Fruit fly (Drosophila melanogaster) whole organism, embryonic: ENCODE results near the gene Frq2.

Experiments used
- CG10979 ChIP-seq: fragments of 200-800 bp; sonication (Bioruptor generic); optimal IDR thresholded peaks from 2 replicates; lab custom pipeline; 2018; ENCODE audit warnings: missing biosample characterization, mild to moderate bottlenecking, missing genetic modification characterization, moderate library complexity
- CG11247 ChIP-seq: fragments of 200-800 bp; sonication (Bioruptor generic); IDR thresholded peaks from 2 replicates; pipeline ENCODE4 v1.3.6; 2022; ENCODE audit warnings: missing biosample characterization, missing genetic modification characterization
- CG12155 ChIP-seq: fragments of 200-800 bp; sonication (Bioruptor generic); optimal IDR thresholded peaks from 3 replicates; lab custom pipeline; 2016; ENCODE audit warnings: missing biosample characterization, missing genetic modification characterization
- CG13775 ChIP-seq: fragments of 200-800 bp; sonication (Bioruptor generic); optimal IDR thresholded peaks from 3 replicates; lab custom pipeline; 2017; ENCODE audit warnings: missing biosample characterization, mild to moderate bottlenecking, missing genetic modification characterization
- CG15514 ChIP-seq: fragments of 200-800 bp; sonication (Bioruptor generic); optimal IDR thresholded peaks from 3 replicates; lab custom pipeline; 2017; ENCODE audit warnings: missing biosample characterization, missing genetic modification characterization, mild to moderate bottlenecking, moderate library complexity, missing genetic modification reagents
- CG15601 ChIP-seq: fragments of 200-800 bp; sonication (Bioruptor generic); optimal IDR thresholded peaks from 3 replicates; lab custom pipeline; 2019; ENCODE audit warnings: missing biosample characterization, mild to moderate bottlenecking, missing genetic modification characterization, moderate library complexity
- CG18599 ChIP-seq: fragments of 200-800 bp; sonication (Bioruptor generic); optimal IDR thresholded peaks from 3 replicates; lab custom pipeline; 2017; ENCODE audit warnings: missing biosample characterization, missing genetic modification characterization, mild to moderate bottlenecking, moderate library complexity, missing genetic modification reagents
- CG2199 ChIP-seq: fragments of 200-800 bp; sonication (Bioruptor generic); IDR thresholded peaks from 3 replicates; pipeline ENCODE4 v1.3.6; 2022; ENCODE audit warnings: missing biosample characterization, missing genetic modification characterization
- CG31365 ChIP-seq: fragments of 200-800 bp; sonication (Bioruptor generic); optimal IDR thresholded peaks from 2 replicates; lab custom pipeline; 2018; ENCODE audit warnings: missing biosample characterization, mild to moderate bottlenecking, missing genetic modification characterization
- CG31441 ChIP-seq: fragments of 200-800 bp; sonication (Bioruptor generic); IDR thresholded peaks from 2 replicates; pipeline ENCODE4 v1.3.6; 2022; ENCODE audit warnings: missing biosample characterization, missing genetic modification characterization
- CG32772 ChIP-seq: fragments of 200-800 bp; sonication (Bioruptor generic); IDR thresholded peaks from 2 replicates; pipeline ENCODE4 v1.3.6; 2022; ENCODE audit warnings: missing biosample characterization, missing genetic modification characterization
- CG5245 ChIP-seq: fragments of 200-800 bp; sonication (Bioruptor generic); optimal IDR thresholded peaks from 3 replicates; lab custom pipeline; 2016; ENCODE audit warnings: missing biosample characterization, missing genetic modification characterization
- CG5953 ChIP-seq: fragments of 200-800 bp; sonication (Bioruptor generic); IDR thresholded peaks from 2 replicates; pipeline ENCODE4 v1.3.6; 2022; ENCODE audit warnings: missing biosample characterization, missing genetic modification characterization
- CG6654 ChIP-seq: fragments of 200-800 bp; sonication (Bioruptor generic); optimal IDR thresholded peaks from 2 replicates; lab custom pipeline; 2017; ENCODE audit warnings: missing biosample characterization, mild to moderate bottlenecking, missing genetic modification characterization
- CG7357 ChIP-seq: fragments of 200-800 bp; sonication (Bioruptor generic); IDR thresholded peaks from 3 replicates; pipeline ENCODE4 v1.3.6; 2022; ENCODE audit warnings: missing biosample characterization, missing genetic modification characterization
- CG9437 ChIP-seq: fragments of 200-800 bp; sonication (Bioruptor generic); optimal IDR thresholded peaks from 2 replicates; lab custom pipeline; 2018; ENCODE audit warnings: missing biosample characterization, mild to moderate bottlenecking, missing genetic modification characterization
- CG9797 ChIP-seq: fragments of 200-800 bp; sonication (Bioruptor generic); optimal IDR thresholded peaks from 3 replicates; lab custom pipeline; 2018; ENCODE audit warnings: missing biosample characterization, mild to moderate bottlenecking, missing genetic modification characterization
- CG9817 ChIP-seq: fragments of 200-800 bp; sonication (Bioruptor generic); optimal IDR thresholded peaks from 2 replicates; lab custom pipeline; 2018; ENCODE audit warnings: missing biosample characterization, mild to moderate bottlenecking, missing genetic modification characterization, moderate library complexity
- Dad ChIP-seq: fragments of 200-800 bp; sonication (Bioruptor generic); optimal IDR thresholded peaks from 3 replicates; lab custom pipeline; 2016; ENCODE audit warnings: missing biosample characterization, missing genetic modification characterization
- Ets65A ChIP-seq: fragments of 200-800 bp; sonication (Bioruptor generic); peaks from one replicate; lab custom pipeline; 2016; ENCODE audit warnings: missing biosample characterization, missing genetic modification characterization
- Fer1 ChIP-seq: fragments of 200-800 bp; sonication (Bioruptor generic); optimal IDR thresholded peaks from 2 replicates; lab custom pipeline; 2017; ENCODE audit warnings: missing biosample characterization, mild to moderate bottlenecking, missing genetic modification characterization
- Hr78 ChIP-seq, 2 experiments: fragments of 200-800 bp in 1 of 2; fragments of >200 bp in 1 of 2; sonication (Bioruptor generic) in 1 of 2; optimal IDR thresholded peaks; 2 replicates each; lab custom pipeline; 2017 to 2019; ENCODE audit warnings: missing biosample characterization in 2 of 2, missing genetic modification characterization in 2 of 2, mild to moderate bottlenecking in 1 of 2, moderate library complexity in 1 of 2
- NFAT ChIP-seq: fragments of 200-800 bp; sonication (Bioruptor generic); IDR thresholded peaks from 2 replicates; pipeline ENCODE4 v1.3.6; 2022; ENCODE audit warnings: missing biosample characterization, missing genetic modification characterization
- Nf-YB ChIP-seq: fragments of 200-800 bp; sonication (Bioruptor generic); optimal IDR thresholded peaks from 3 replicates; lab custom pipeline; 2019; ENCODE audit warnings: missing biosample characterization, mild to moderate bottlenecking, missing genetic modification characterization, moderate library complexity
- Opbp ChIP-seq: fragments of 200-800 bp; sonication (Bioruptor generic); IDR thresholded peaks from 3 replicates; pipeline ENCODE4 v1.3.6; 2022; ENCODE audit warnings: missing biosample characterization, missing genetic modification characterization; ENCODE audit not compliant: partially characterized antibody
- az2 ChIP-seq: fragments of 200-800 bp; sonication (Bioruptor generic); optimal IDR thresholded peaks from 3 replicates; lab custom pipeline; 2016; ENCODE audit warnings: missing biosample characterization, missing genetic modification characterization
- cg ChIP-seq: fragments of 200-800 bp; sonication (Bioruptor generic); optimal IDR thresholded peaks from 3 replicates; lab custom pipeline; 2019; ENCODE audit warnings: missing biosample characterization, mild to moderate bottlenecking, missing genetic modification characterization, moderate library complexity
- gfzf ChIP-seq: fragments of 200-800 bp; sonication (Bioruptor generic); optimal IDR thresholded peaks from 2 replicates; lab custom pipeline; 2016; ENCODE audit warnings: missing biosample characterization, mild to moderate bottlenecking, missing genetic modification characterization, moderate library complexity
- jing ChIP-seq: fragments of 200-800 bp; sonication (Bioruptor generic); optimal IDR thresholded peaks from 2 replicates; lab custom pipeline; 2018; ENCODE audit warnings: missing biosample characterization, mild to moderate bottlenecking, missing genetic modification characterization
- knrl ChIP-seq: fragments of 200-800 bp; sonication (Bioruptor generic); IDR thresholded peaks from 3 replicates; pipeline ENCODE4 v1.3.6; 2022; ENCODE audit warnings: missing biosample characterization, missing genetic modification characterization; ENCODE audit not compliant: partially characterized antibody
- lab ChIP-seq: fragments of 200-800 bp; sonication (Bioruptor generic); optimal IDR thresholded peaks from 3 replicates; lab custom pipeline; 2017; ENCODE audit warnings: missing biosample characterization, missing genetic modification characterization, mild to moderate bottlenecking, moderate library complexity, missing genetic modification reagents
- oc ChIP-seq: fragments of 200-800 bp; sonication (Bioruptor generic); optimal IDR thresholded peaks from 2 replicates; lab custom pipeline; 2018; ENCODE audit warnings: missing biosample characterization, mild to moderate bottlenecking, missing genetic modification characterization, moderate library complexity
- odd ChIP-seq: fragments of 200-800 bp; sonication (Bioruptor generic); optimal IDR thresholded peaks from 2 replicates; lab custom pipeline; 2017; ENCODE audit warnings: missing biosample characterization, mild to moderate bottlenecking, missing genetic modification characterization
- otp ChIP-seq: fragments of 200-800 bp; sonication (Bioruptor generic); IDR thresholded peaks from 3 replicates; pipeline ENCODE4, ENCODE4 v1.3.6; 2022; ENCODE audit warnings: missing biosample characterization, missing genetic modification characterization
- p53 ChIP-seq: fragments of 200-800 bp; sonication (Bioruptor generic); optimal IDR thresholded peaks from 2 replicates; lab custom pipeline; 2016; ENCODE audit warnings: missing biosample characterization, missing genetic modification characterization
- slbo ChIP-seq: fragments of 200-800 bp; sonication (Bioruptor generic); IDR thresholded peaks from 2 replicates; pipeline ENCODE4 v1.3.6; 2022; ENCODE audit warnings: missing biosample characterization, missing genetic modification characterization
- trem ChIP-seq: fragments of 200-800 bp; optimal IDR thresholded peaks from 3 replicates; lab custom pipeline; 2019; ENCODE audit warnings: missing biosample characterization, mild to moderate bottlenecking, missing genetic modification characterization, moderate library complexity
- tup ChIP-seq: fragments of 200-800 bp; sonication (Bioruptor generic); optimal IDR thresholded peaks from 2 replicates; lab custom pipeline; 2016; ENCODE audit warnings: missing biosample characterization, mild to moderate bottlenecking, missing genetic modification characterization, moderate library complexity
- twi ChIP-seq: fragments of 200-800 bp; optimal IDR thresholded peaks from 2 replicates; lab custom pipeline; 2019; ENCODE audit warnings: missing biosample characterization, mild to moderate bottlenecking, missing genetic modification characterization, moderate library complexity
- z ChIP-seq: fragments of 200-800 bp; sonication (Bioruptor generic); IDR thresholded peaks from 3 replicates; pipeline ENCODE4 v1.3.6; 2022; ENCODE audit warnings: missing biosample characterization, missing genetic modification characterization
- zfh2 ChIP-seq: fragments of 200-800 bp; sonication (Bioruptor generic); optimal IDR thresholded peaks from 2 replicates; lab custom pipeline; 2016; ENCODE audit warnings: missing biosample characterization, missing genetic modification characterization

Frq2 gene

DNA sequence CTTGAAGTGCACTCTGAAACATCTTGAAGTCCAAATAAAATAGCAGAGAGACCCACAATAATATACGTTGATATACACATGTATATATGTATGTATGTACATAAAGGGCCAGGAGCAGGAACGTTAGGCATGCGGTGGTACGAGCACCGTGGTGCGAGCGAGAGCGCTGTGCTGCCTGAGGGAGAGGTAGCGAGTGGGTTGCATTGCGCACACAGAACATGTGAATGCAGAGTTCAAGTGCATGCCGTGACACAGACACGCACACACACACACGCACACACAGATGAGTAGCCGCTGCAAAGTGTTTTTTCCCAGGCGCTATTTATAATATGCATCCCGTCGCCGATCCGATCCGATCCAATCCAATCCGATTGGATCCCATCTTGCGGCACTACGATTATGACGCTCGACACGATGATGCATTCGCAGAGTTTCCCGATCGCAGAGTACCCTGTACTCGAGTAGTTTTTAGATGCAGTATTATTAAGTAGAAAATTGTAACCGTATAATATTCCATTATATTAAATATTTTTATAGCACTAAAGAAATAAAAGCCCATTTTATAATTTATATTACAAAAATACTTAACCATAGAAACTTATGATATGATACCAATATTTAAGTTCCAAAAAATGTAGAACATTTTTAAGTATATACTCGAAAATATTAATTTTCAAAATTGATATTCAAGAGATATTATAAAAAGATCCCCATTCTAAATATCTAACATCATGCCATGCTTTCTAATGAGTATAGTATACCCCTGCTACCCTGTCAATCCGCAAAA lies 30.9 kb downstream of the Frq2 start (continued):
- TF ChIP-seq Opbp (no peak), p53 (no peak), CG31441 (GFP tag; lab: Robert Waterston, UW) (peak; percentile 56; the same call in 1 of the 2 replicates), zfh2 (GFP tag; lab: Kevin White, UChicago) (no peak), NFAT (GFP tag; lab: Robert Waterston, UW) (no peak), CG6654 (GFP tag; lab: Kevin White, UChicago) (no peak), CG9817 (tag; lab: Kevin White, UChicago) (no peak), knrl (no peak), Nf-YB (peak; percentile 2), az2 (GFP tag; lab: Kevin White, UChicago) (no peak), CG12155 (GFP tag; lab: Kevin White, UChicago) (no peak), oc (tag; lab: Kevin White, UChicago) (no peak), CG13775 (GFP tag; lab: Kevin White, UChicago) (peak; percentile 6), tup (GFP tag; lab: Kevin White, UChicago) (no peak), trem (peak; percentile 1), cg (GFP tag; lab: Kevin White, UChicago) (peak; percentile 45), CG31365 (tag; lab: Kevin White, UChicago) (no peak), jing (GFP tag; lab: Kevin White, UChicago) (no peak), Ets65A (no peak), CG9437 (GFP tag; lab: Kevin White, UChicago) (no peak), CG5245 (GFP tag; lab: Kevin White, UChicago) (no peak)

DNA sequence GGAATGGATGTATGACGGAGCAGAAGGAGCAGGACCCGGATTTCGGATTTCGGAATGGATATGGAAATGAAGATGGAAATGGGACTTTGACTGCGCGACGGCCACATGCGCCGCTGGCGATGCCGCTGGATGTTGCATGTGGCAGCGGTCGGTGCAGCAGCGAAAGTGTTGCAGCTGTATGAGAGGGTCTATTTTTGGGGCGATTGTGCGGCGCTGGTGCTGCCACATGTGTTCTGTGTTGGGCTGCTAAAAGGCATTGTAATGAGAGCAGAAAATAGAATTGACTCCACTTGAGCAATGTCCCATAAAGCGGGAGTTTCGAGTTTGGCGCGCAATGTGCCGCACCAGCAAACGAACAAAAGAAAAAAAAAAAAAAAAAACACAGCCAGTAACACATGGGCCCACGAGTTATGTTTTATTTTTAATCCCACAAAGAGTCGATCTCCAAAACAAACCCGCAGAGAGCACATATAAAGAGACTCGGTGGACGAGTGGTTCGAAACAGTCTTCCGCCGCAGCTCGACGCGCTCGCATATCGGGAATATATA lies 31.6 kb downstream of the Frq2 start, which contains the start of gene Him:
Gene Him, plus strand, starts transcription at position 498 of the 548 bp plus-strand sequence.
- peak; percentile 43; the same call in 1 of the 2 replicates for TF ChIP-seq CG32772 (GFP tag; lab: Robert Waterston, UW)
- peak; percentile 98 for TF ChIP-seq twi (tag; lab: Kevin White, UChicago)
- TF ChIP-seq Hr78 (GFP tag; optimal IDR thresholded peaks at IDR 0.05; lab: Kevin White, UChicago) = no peak
- TF ChIP-seq z = 0 out of 3 replicates have a peak, but pooled peaks have one; percentile 43
- no peak for TF ChIP-seq CG11247 (GFP tag; lab: Robert Waterston, UW)
- TF ChIP-seq CG2199 (GFP tag; lab: Robert Waterston, UW) = peak; percentile 87; the same call in 2 of the 3 replicates

DNA sequence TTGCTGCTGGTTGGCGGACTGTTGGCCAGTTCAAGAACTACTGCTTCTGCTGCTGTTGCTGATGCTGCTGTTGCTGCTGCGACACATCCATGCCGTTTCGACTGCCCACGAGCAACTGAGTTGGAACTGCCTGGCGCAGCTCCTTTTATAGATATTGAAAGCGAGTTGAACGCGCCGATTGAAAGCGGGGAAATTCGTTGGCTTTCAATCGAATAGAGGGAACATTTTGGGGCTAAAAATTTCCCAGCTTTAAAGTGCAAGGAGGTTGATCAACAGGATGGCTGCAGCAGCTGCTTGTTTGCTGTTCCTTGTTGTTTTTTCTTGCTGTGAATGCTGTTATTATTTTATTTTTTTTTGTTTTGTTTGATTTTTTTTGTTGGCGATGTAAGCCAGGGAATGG lies 48.6 kb downstream of the Frq2 start, which contains the start of gene CG33639:
Gene CG33639, minus strand, starts transcription at position 101 of the 400 bp plus-strand sequence.
- TF ChIP-seq otp (GFP tag; lab: Robert Waterston, UW) = no peak
- TF ChIP-seq CG15514 = peak; percentile 4
- TF ChIP-seq CG7357 (GFP tag; lab: Robert Waterston, UW) = no peak
- no peak for TF ChIP-seq slbo (GFP tag; lab: Robert Waterston, UW)
- TF ChIP-seq Fer1 (GFP tag; lab: Kevin White, UChicago) = peak; percentile 33
- no peak for TF ChIP-seq CG5953 (GFP tag; lab: Robert Waterston, UW)
- peak; percentile 90 for TF ChIP-seq CG15601 (tag; lab: Kevin White, UChicago)
- TF ChIP-seq gfzf (GFP tag; lab: Kevin White, UChicago) = no peak
- no peak for TF ChIP-seq odd (GFP tag; lab: Kevin White, UChicago)
- TF ChIP-seq Dad = no peak
- TF ChIP-seq CG18599 (GFP tag; lab: Kevin White, UChicago) = peak; percentile 1
- no peak for TF ChIP-seq CG10979 (tag; lab: Kevin White, UChicago)
- TF ChIP-seq CG9797 (GFP tag; lab: Kevin White, UChicago) = no peak
- TF ChIP-seq lab = peak; percentile 3
